Fruit fly (Drosophila melanogaster) whole organism, pupa: ENCODE results near the gene lectin-21Cb.

Experiments
- CG10348 ChIP-seq: fragments of 200-800 bp; sonication (Bioruptor generic); IDR thresholded peaks from 2 replicates; pipeline ENCODE4 v1.3.6; 2022; ENCODE audit warnings: missing biosample characterization, missing genetic modification characterization
- CG12605 ChIP-seq: fragments of 200-800 bp; sonication (Bioruptor generic); IDR thresholded peaks from 2 replicates; pipeline ENCODE4 v1.3.6; 2022; ENCODE audit warnings: missing biosample characterization, missing genetic modification characterization
- CG13204 ChIP-seq: fragments of 200-800 bp; sonication (Bioruptor generic); optimal IDR thresholded peaks from 2 replicates; lab custom pipeline; 2018; ENCODE audit warnings: missing biosample characterization, mild to moderate bottlenecking, missing genetic modification characterization, moderate library complexity
- CG14655 ChIP-seq: fragments of 200-800 bp; sonication (Bioruptor generic); optimal IDR thresholded peaks from 3 replicates; lab custom pipeline; 2017; ENCODE audit warnings: mild to moderate bottlenecking, missing biosample characterization, missing genetic modification reagents, missing genetic modification characterization
- CG15710 ChIP-seq: fragments of 200-800 bp; sonication (Bioruptor generic); optimal IDR thresholded peaks from 2 replicates; lab custom pipeline; 2018; ENCODE audit warnings: missing biosample characterization, mild to moderate bottlenecking, missing genetic modification characterization, moderate library complexity
- CG17806 ChIP-seq: fragments of 200-800 bp; sonication (Bioruptor generic); optimal IDR thresholded peaks from 2 replicates; lab custom pipeline; 2018; ENCODE audit warnings: missing biosample characterization, mild to moderate bottlenecking, missing genetic modification characterization, moderate library complexity
- CG32121 ChIP-seq: fragments of 200-800 bp; sonication (Bioruptor generic); IDR thresholded peaks from 2 replicates; pipeline ENCODE4 v1.3.6; 2022; ENCODE audit warnings: missing biosample characterization, missing genetic modification characterization
- CG34367 ChIP-seq: fragments of 200-800 bp; sonication (Bioruptor generic); optimal IDR thresholded peaks from 2 replicates; lab custom pipeline; 2018; ENCODE audit warnings: missing biosample characterization, mild to moderate bottlenecking, missing genetic modification characterization
- CG4496 ChIP-seq: fragments of 200-800 bp; sonication (Bioruptor generic); IDR thresholded peaks from 3 replicates; pipeline ENCODE4 v1.3.6; 2022; ENCODE audit warnings: missing biosample characterization, missing genetic modification characterization
- CG8159 ChIP-seq: fragments of 200-800 bp; sonication (Bioruptor generic); optimal IDR thresholded peaks from 3 replicates; lab custom pipeline; 2018; ENCODE audit warnings: missing biosample characterization, mild to moderate bottlenecking, missing genetic modification characterization, moderate library complexity
- CG8301 ChIP-seq: fragments of 200-800 bp; sonication (Bioruptor generic); optimal IDR thresholded peaks from 2 replicates; lab custom pipeline; 2018; ENCODE audit warnings: missing biosample characterization, mild to moderate bottlenecking, missing genetic modification characterization
- CG9948 ChIP-seq: fragments of 200-800 bp; sonication (Bioruptor generic); optimal IDR thresholded peaks from 2 replicates; lab custom pipeline; 2018; ENCODE audit warnings: missing biosample characterization, mild to moderate bottlenecking, missing genetic modification characterization, moderate library complexity
- D1 ChIP-seq: fragments of 200-800 bp; sonication (Bioruptor generic); optimal IDR thresholded peaks from 2 replicates; lab custom pipeline; 2018; ENCODE audit warnings: missing biosample characterization, mild to moderate bottlenecking, missing genetic modification characterization, moderate library complexity
- EcR ChIP-seq: fragments of 200-800 bp; sonication (Bioruptor generic); optimal IDR thresholded peaks from 3 replicates; lab custom pipeline; 2019; ENCODE audit warnings: missing biosample characterization, missing genetic modification characterization, mild to moderate bottlenecking, moderate library complexity, missing genetic modification reagents
- Ets98B ChIP-seq: fragments of 200-800 bp; sonication (Bioruptor generic); IDR thresholded peaks from 2 replicates; pipeline ENCODE4 v1.3.6; 2022; ENCODE audit warnings: missing biosample characterization, missing genetic modification characterization
- Pif1A ChIP-seq: fragments of 200-800 bp; sonication (Bioruptor generic); optimal IDR thresholded peaks from 3 replicates; lab custom pipeline; 2016; ENCODE audit warnings: missing biosample characterization, missing genetic modification characterization
- Pif1B ChIP-seq: fragments of 200-800 bp; sonication (Bioruptor generic); optimal IDR thresholded peaks from 3 replicates; lab custom pipeline; 2016; ENCODE audit warnings: missing biosample characterization, missing genetic modification characterization
- Snoo ChIP-seq: fragments of 200-800 bp; sonication (Bioruptor generic); optimal IDR thresholded peaks from 3 replicates; lab custom pipeline; 2017; ENCODE audit warnings: missing biosample characterization, mild to moderate bottlenecking, missing genetic modification characterization, inconsistent platforms
- fd96Ca ChIP-seq: fragments of 200-800 bp; sonication (Bioruptor generic); IDR thresholded peaks from 3 replicates; pipeline ENCODE4 v1.3.6; 2022; ENCODE audit warnings: missing biosample characterization, missing genetic modification characterization
- gl ChIP-seq: fragments of 200-800 bp; sonication (Bioruptor generic); optimal IDR thresholded peaks from 2 replicates; lab custom pipeline; 2018; ENCODE audit warnings: missing biosample characterization, mild to moderate bottlenecking, missing genetic modification characterization
- rn ChIP-seq: fragments of 200-800 bp; sonication (Bioruptor generic); IDR thresholded peaks from 2 replicates; pipeline ENCODE4 v1.3.6; 2022; ENCODE audit warnings: missing biosample characterization, missing genetic modification characterization

lectin-21Cb gene

DNA sequence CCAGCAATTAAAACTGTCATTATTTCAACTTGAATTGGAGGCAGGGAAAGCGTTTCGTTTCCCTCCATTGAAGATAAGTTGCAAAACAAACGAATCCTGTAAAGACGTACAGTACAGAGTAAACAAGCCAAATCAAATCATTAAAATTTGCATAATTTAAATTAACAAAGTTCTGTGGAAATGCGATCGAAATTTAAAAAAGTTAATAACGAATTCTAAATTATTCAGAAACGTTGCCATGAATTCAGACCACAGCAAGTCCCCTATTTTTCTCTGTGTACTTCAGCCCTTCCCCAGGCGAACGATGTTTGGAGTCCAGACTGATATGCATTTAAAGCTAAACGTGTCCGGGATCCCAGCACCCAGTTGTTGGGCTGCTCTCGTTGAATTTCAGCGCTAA lies 37.0 kb upstream of the lectin-21Cb start:
- TF ChIP-seq CG8159 (tag; lab: Kevin White, UChicago) (peak; percentile 25), Pif1A (GFP tag; lab: Kevin White, UChicago) (peak; percentile 19), CG9948 (tag; lab: Kevin White, UChicago) (peak; percentile 2), gl (tag; lab: Kevin White, UChicago) (no peak), CG10348 (no peak), CG15710 (tag; lab: Kevin White, UChicago) (peak; percentile 11), CG17806 (tag; lab: Kevin White, UChicago) (peak; percentile 27), EcR (GFP tag; lab: Kevin White, UChicago) (no peak)

dm6 chr2L:653784-654183 lies 32.8 kb upstream of the lectin-21Cb start:
- TF ChIP-seq gl (tag; lab: Kevin White, UChicago) (no peak), D1 (tag; lab: Kevin White, UChicago) (no peak), Snoo (tag; lab: Kevin White, UChicago) (no peak), CG12605 (GFP tag; lab: Robert Waterston, UW) (peak; percentile 36; the same call in 1 of the 2 replicates), CG10348 (no peak), EcR (GFP tag; lab: Kevin White, UChicago) (no peak), CG32121 (peak; percentile 45; the same call in 1 of the 2 replicates), Pif1B (GFP tag; lab: Kevin White, UChicago) (peak; percentile 15), CG8301 (tag; lab: Kevin White, UChicago) (peak; percentile 70), CG34367 (tag; lab: Kevin White, UChicago) (peak; percentile 16), CG13204 (no peak), Pif1A (GFP tag; lab: Kevin White, UChicago) (peak; percentile 33), rn (GFP tag; lab: Robert Waterston, UW) (0 out of 2 replicates have a peak, but pooled peaks have one; percentile 11), CG4496 (GFP tag; lab: Robert Waterston, UW) (peak; percentile 81), CG15710 (tag; lab: Kevin White, UChicago) (no peak), CG14655 (GFP tag; lab: Kevin White, UChicago) (peak; percentile 74), CG17806 (tag; lab: Kevin White, UChicago) (peak; percentile 65), Ets98B (peak; percentile 67), fd96Ca (GFP tag; lab: Robert Waterston, UW) (0 out of 3 replicates have a peak, but pooled peaks have one; percentile 43), CG8159 (tag; lab: Kevin White, UChicago) (peak; percentile 48), CG9948 (tag; lab: Kevin White, UChicago) (peak; percentile 8)
- TF ChIP-seq, all 21 proteins: peak for 14

- TF ChIP-seq Ets98B (no peak), CG12605 (GFP tag; lab: Robert Waterston, UW) (no peak), CG8159 (tag; lab: Kevin White, UChicago) (peak; percentile 37), CG10348 (no peak), gl (tag; lab: Kevin White, UChicago) (no peak), D1 (tag; lab: Kevin White, UChicago) (no peak), Pif1B (GFP tag; lab: Kevin White, UChicago) (no peak), CG17806 (tag; lab: Kevin White, UChicago) (peak; percentile 30), rn (GFP tag; lab: Robert Waterston, UW) (no peak), CG13204 (no peak), CG15710 (tag; lab: Kevin White, UChicago) (peak; percentile 5), CG8301 (tag; lab: Kevin White, UChicago) (no peak), EcR (GFP tag; lab: Kevin White, UChicago) (no peak), CG34367 (tag; lab: Kevin White, UChicago) (no peak), CG4496 (GFP tag; lab: Robert Waterston, UW) (no peak), CG32121 (no peak), CG14655 (GFP tag; lab: Kevin White, UChicago) (no peak), CG9948 (tag; lab: Kevin White, UChicago) (peak; percentile 25), fd96Ca (GFP tag; lab: Robert Waterston, UW) (no peak), Pif1A (GFP tag; lab: Kevin White, UChicago) (peak; percentile 43), Snoo (tag; lab: Kevin White, UChicago) (peak; percentile 56)
- TF ChIP-seq, all 21 proteins: peak for 6
Observed at dm6 chr2L:650864-651263, 29.9 kb upstream of the lectin-21Cb start.

- no peak for TF ChIP-seq CG15710 (tag; lab: Kevin White, UChicago)
- TF ChIP-seq CG12605 (GFP tag; lab: Robert Waterston, UW), result no peak
- no peak for TF ChIP-seq Pif1A (GFP tag; lab: Kevin White, UChicago)
Observed at dm6 chr2L:647592-647991, 26.6 kb upstream of the lectin-21Cb start.

dm6 chr2L:646523-646922 lies 25.5 kb upstream of the lectin-21Cb start:
- TF ChIP-seq CG34367 (tag; lab: Kevin White, UChicago) (peak; percentile 77), Ets98B (no peak), Snoo (tag; lab: Kevin White, UChicago) (no peak), CG12605 (GFP tag; lab: Robert Waterston, UW) (peak; percentile 59), CG32121 (no peak), D1 (tag; lab: Kevin White, UChicago) (peak; percentile 23), CG13204 (peak; percentile 42), CG8159 (tag; lab: Kevin White, UChicago) (peak; percentile 81), CG10348 (no peak), CG14655 (GFP tag; lab: Kevin White, UChicago) (peak; percentile 63), Pif1A (GFP tag; lab: Kevin White, UChicago) (peak; percentile 38), CG8301 (tag; lab: Kevin White, UChicago) (peak; percentile 39), CG4496 (GFP tag; lab: Robert Waterston, UW) (peak; percentile 54; the same call in 2 of the 3 replicates), CG17806 (tag; lab: Kevin White, UChicago) (peak; percentile 80), gl (tag; lab: Kevin White, UChicago) (peak; percentile 34), Pif1B (GFP tag; lab: Kevin White, UChicago) (peak; percentile 37), CG15710 (tag; lab: Kevin White, UChicago) (peak; percentile 76), CG9948 (tag; lab: Kevin White, UChicago) (peak; percentile 84)
- TF ChIP-seq, all 21 proteins: peak for 14
